Worm (Caenorhabditis elegans) whole organism, late embryonic: ENCODE measurements around the gene ubc-22.

Experiments used
- C08G9.2 ChIP-seq: sonication (generic microtip); optimal IDR thresholded peaks from 2 replicates; lab custom pipeline; 2016; ENCODE audit warnings: mild to moderate bottlenecking, missing genetic modification characterization, moderate library complexity, missing compliant biosample characterization
- elt-2 ChIP-seq: sonication (generic microtip); optimal IDR thresholded peaks from 2 replicates; lab custom pipeline; 2016; ENCODE audit warnings: missing genetic modification reagents, missing genetic modification characterization, missing compliant biosample characterization
- fkh-6 ChIP-seq: sonication (generic microtip); optimal IDR thresholded peaks from 2 replicates; lab custom pipeline; 2016; ENCODE audit warnings: missing genetic modification characterization, missing compliant biosample characterization
- nhr-11 ChIP-seq: fragments of 150-350 bp; optimal IDR thresholded peaks from 2 replicates; lab custom pipeline; 2014; ENCODE audit warnings: missing biosample characterization, missing genetic modification characterization

ce11 chrX:8817929-8818328 is 51.0 kb downstream of the ubc-22 start:
- no peak for TF ChIP-seq C08G9.2 (tag; lab: Kevin White, UChicago)
- TF ChIP-seq fkh-6 (tag; lab: Kevin White, UChicago) = peak; percentile 3
- TF ChIP-seq nhr-11 (tag; lab: Kevin White, UChicago) = no peak
- peak; percentile 66 for TF ChIP-seq elt-2
